Worm (Caenorhabditis elegans) whole organism, young adult: ENCODE measurements around the gene T04C10.3.

Source experiments
- K12H6.12 ChIP-seq: fragments of 200-800 bp; sonication (Bioruptor generic); optimal IDR thresholded peaks from 2 replicates; lab custom pipeline; 2018; ENCODE audit warnings: mild to moderate bottlenecking, missing genetic modification characterization, missing compliant biosample characterization
- hmg-20 ChIP-seq: fragments of 200-800 bp; sonication (Bioruptor generic); IDR thresholded peaks from 2 replicates; pipeline ENCODE4 v1.3.6; 2022; ENCODE audit warnings: missing genetic modification reagents, missing genetic modification characterization, missing compliant biosample characterization
- nhr-90 ChIP-seq: sonication (generic microtip); optimal IDR thresholded peaks from 2 replicates; lab custom pipeline; 2016; ENCODE audit warnings: missing genotype, mild to moderate bottlenecking, missing genetic modification characterization, missing compliant biosample characterization
- snpc-4 ChIP-seq, 5 experiments: fragments of 150-350 bp in 1 of 5; sonication (generic microtip) in 4 of 5; optimal IDR thresholded peaks; 2 replicates each; lab custom pipeline; 2014 to 2018; ENCODE audit warnings: missing genetic modification characterization in 5 of 5, missing biosample characterization in 3 of 5, antibody characterized with exemption in 2 of 5, mild to moderate bottlenecking in 2 of 5, missing compliant biosample characterization in 2 of 5, missing genotype in 2 of 5, moderate library complexity in 2 of 5, missing genetic modification reagents in 1 of 5
- tbx-9 ChIP-seq: sonication (generic microtip); optimal IDR thresholded peaks from 2 replicates; lab custom pipeline; 2016; ENCODE audit warnings: borderline replicate concordance, missing genetic modification characterization, inconsistent platforms, missing compliant biosample characterization
- unc-62 ChIP-seq: fragments of 150-350 bp; optimal IDR thresholded peaks from 2 replicates; lab custom pipeline; 2014; ENCODE audit warnings: missing biosample characterization, missing genetic modification reagents, missing genetic modification characterization

DNA sequence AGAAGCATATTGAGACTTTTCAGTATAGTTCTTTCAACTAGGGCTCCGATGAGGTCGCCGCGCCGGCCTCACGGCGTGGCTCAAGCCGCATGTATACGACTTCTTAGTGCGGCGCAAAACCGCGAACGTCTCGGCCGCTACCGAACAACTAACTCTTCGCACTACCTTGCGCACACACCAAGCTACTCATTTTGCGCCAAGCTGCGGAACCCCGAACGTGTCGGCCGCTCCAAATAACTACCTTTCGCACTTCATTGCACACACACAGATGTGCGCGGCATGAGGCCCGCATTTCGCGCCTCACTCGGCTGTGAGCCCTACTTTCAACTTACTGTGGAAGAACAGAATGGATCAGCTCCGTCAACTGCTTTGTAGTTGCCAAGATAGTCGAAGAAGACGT is 44.3 kb upstream of the T04C10.3 start:
- TF ChIP-seq tbx-9 (tag; lab: Kevin White, UChicago) (no peak), nhr-90 (no peak), hmg-20 (GFP tag; lab: Robert Waterston, UW) (no peak), K12H6.12 (tag; lab: Kevin White, UChicago) (no peak), unc-62 (GFP tag; lab: Kevin White, UChicago) (no peak), snpc-4 (GFP tag; optimal IDR thresholded peaks at IDR 0.05; lab: Kevin White, UChicago) (no peak), snpc-4 (tag; optimal IDR thresholded peaks at IDR 0.05; lab: Kevin White, UChicago) (peak in 2 of 4 experiments; percentile 76 to 88)
